Worm (Caenorhabditis elegans) whole organism, mixed stage, embryonic: ENCODE results near the gene ttr-43.

ENCODE experiments used
- ceh-39 ChIP-seq: fragments of 150-350 bp; optimal IDR thresholded peaks from 2 replicates; lab custom pipeline; 2014; ENCODE audit warnings: missing biosample characterization, missing genetic modification characterization
- elt-3 ChIP-seq: fragments of 150-350 bp; optimal IDR thresholded peaks from 2 replicates; lab custom pipeline; 2014; ENCODE audit warnings: missing biosample characterization, missing genetic modification characterization
- lin-13 ChIP-seq: fragments of 150-350 bp; optimal IDR thresholded peaks from 2 replicates; lab custom pipeline; 2014; ENCODE audit warnings: missing biosample characterization, missing genetic modification characterization
- lin-32 ChIP-seq: fragments of 200-800 bp; sonication (Bioruptor generic); optimal IDR thresholded peaks from 2 replicates; lab custom pipeline; 2018; ENCODE audit warnings: mild to moderate bottlenecking, missing genetic modification characterization, missing compliant biosample characterization
- lsy-2 ChIP-seq: fragments of 150-350 bp; optimal IDR thresholded peaks from 2 replicates; lab custom pipeline; 2014; ENCODE audit warnings: missing biosample characterization, missing genetic modification characterization
- mep-1 ChIP-seq: fragments of 150-350 bp; optimal IDR thresholded peaks from 2 replicates; lab custom pipeline; 2017; ENCODE audit warnings: missing biosample characterization, missing genetic modification reagents, missing genetic modification characterization, inconsistent platforms
- nhr-76 ChIP-seq: sonication (generic microtip); optimal IDR thresholded peaks from 2 replicates; lab custom pipeline; 2017; ENCODE audit warnings: missing biosample characterization, missing genetic modification characterization
- pha-4 ChIP-seq: fragments of 150-350 bp; optimal IDR thresholded peaks from 2 replicates; lab custom pipeline; 2018; ENCODE audit warnings: missing biosample characterization, missing genetic modification reagents, missing genetic modification characterization
- snpc-4 ChIP-seq: fragments of 150-350 bp; optimal IDR thresholded peaks from 2 replicates; lab custom pipeline; 2014; ENCODE audit warnings: missing biosample characterization, missing genetic modification characterization
- sptf-1 ChIP-seq: sonication (generic microtip); optimal IDR thresholded peaks from 2 replicates; lab custom pipeline; 2017; ENCODE audit warnings: mild to moderate bottlenecking, missing genetic modification characterization, moderate library complexity, missing compliant biosample characterization
- unc-120 ChIP-seq: sonication (generic microtip); optimal IDR thresholded peaks from 2 replicates; lab custom pipeline; 2017; ENCODE audit warnings: missing genetic modification characterization, missing compliant biosample characterization; ENCODE audit not compliant: poor library complexity, severe bottlenecking
- unc-62 ChIP-seq: fragments of 150-350 bp; optimal IDR thresholded peaks from 2 replicates; lab custom pipeline; 2014; ENCODE audit warnings: missing biosample characterization, missing genetic modification reagents, missing genetic modification characterization

ce11 chrV:12555872-12556271, 34.6 kb downstream of the ttr-43 start:
- TF ChIP-seq elt-3 (tag; lab: Kevin White, UChicago) (no peak), nhr-76 (no peak), lin-13 (tag; lab: Kevin White, UChicago) (no peak), pha-4 (tag; lab: Kevin White, UChicago) (no peak), unc-120 (tag; lab: Kevin White, UChicago) (no peak), sptf-1 (tag; lab: Kevin White, UChicago) (no peak), ceh-39 (tag; lab: Kevin White, UChicago) (no peak), snpc-4 (tag; lab: Kevin White, UChicago) (no peak), unc-62 (GFP tag; lab: Kevin White, UChicago) (no peak), lin-32 (GFP tag; lab: Kevin White, UChicago) (no peak), mep-1 (tag; lab: Kevin White, UChicago) (no peak), lsy-2 (tag; lab: Kevin White, UChicago) (no peak)
